Worm (Caenorhabditis elegans) whole organism, L3 larva: Measurements from ENCODE around the gene soc-2.

Source experiments
- ZK546.5 ChIP-seq: sonication (generic microtip); optimal IDR thresholded peaks from 2 replicates; lab custom pipeline; 2017; ENCODE audit warnings: missing biosample characterization, missing genetic modification characterization
- ama-1 ChIP-seq: fragments of 150-350 bp; optimal IDR thresholded peaks from 2 replicates; lab custom pipeline; 2018
- elt-1 ChIP-seq: fragments of 150-350 bp; optimal IDR thresholded peaks from 2 replicates; lab custom pipeline; 2014; ENCODE audit warnings: missing biosample characterization, missing genetic modification characterization
- elt-3 ChIP-seq, 3 experiments: fragments of 150-350 bp in 1 of 3; sonication (generic microtip) in 2 of 3; optimal IDR thresholded peaks; 2 replicates in 2 of 3; 4 replicates in 1 of 3; lab custom pipeline; 2014 to 2017; ENCODE audit warnings: missing biosample characterization in 3 of 3, missing genetic modification characterization in 3 of 3
- fkh-10 ChIP-seq: sonication (generic microtip); optimal IDR thresholded peaks from 2 replicates; lab custom pipeline; 2017; ENCODE audit warnings: missing biosample characterization, missing genetic modification reagents, missing genetic modification characterization
- nhr-28 ChIP-seq: fragments of 150-350 bp; optimal IDR thresholded peaks from 2 replicates; lab custom pipeline; 2014; ENCODE audit warnings: missing biosample characterization, missing genetic modification characterization
- pha-4 ChIP-seq: fragments of 150-350 bp; optimal IDR thresholded peaks from 2 replicates; lab custom pipeline; 2014; ENCODE audit warnings: missing biosample characterization, missing genetic modification reagents, missing genetic modification characterization
- ztf-11 ChIP-seq: fragments of 150-350 bp; optimal IDR thresholded peaks from 2 replicates; lab custom pipeline; 2014; ENCODE audit warnings: missing biosample characterization, missing genetic modification characterization

DNA sequence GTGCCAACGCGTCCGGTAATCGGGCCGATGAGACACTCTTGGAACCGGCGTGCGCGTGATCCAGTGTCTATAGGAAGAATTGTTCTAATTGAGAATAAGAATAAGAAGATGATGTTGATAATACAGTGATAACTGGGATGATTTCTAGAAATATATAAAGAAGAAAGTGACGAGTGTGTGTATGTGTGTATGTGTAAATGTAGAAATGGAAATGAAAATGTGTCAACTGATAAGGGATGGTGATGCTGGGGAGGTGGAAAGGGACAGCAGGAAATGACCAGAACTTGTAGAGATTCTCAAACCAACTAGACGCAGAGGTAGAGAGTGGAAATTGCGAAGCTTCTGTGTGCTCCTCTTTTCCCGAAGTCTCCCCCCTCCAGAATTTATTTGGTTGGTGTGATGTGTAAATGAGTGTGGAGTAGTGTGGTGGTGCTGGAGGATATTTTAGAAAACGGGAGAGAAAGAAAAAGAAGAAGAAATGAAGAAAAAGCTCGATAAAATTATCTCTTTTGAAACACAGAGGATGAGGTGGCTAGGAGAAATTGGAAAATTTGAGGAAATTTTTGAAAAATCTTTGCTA, 18.4 kb downstream of the soc-2 start:
- TF ChIP-seq ama-1 (lab: Kevin White, UChicago) = no peak
- no peak for TF ChIP-seq ztf-11
- no peak for TF ChIP-seq elt-1 (tag; lab: Kevin White, UChicago)
- peak in 1 of 3 experiments; percentile 11 for TF ChIP-seq elt-3 (tag; optimal IDR thresholded peaks at IDR 0.05; lab: Kevin White, UChicago)
- TF ChIP-seq ZK546.5 (tag; lab: Kevin White, UChicago) = no peak
- no peak for TF ChIP-seq pha-4
- TF ChIP-seq fkh-10 (GFP tag; lab: Kevin White, UChicago) = no peak
- no peak for TF ChIP-seq nhr-28 (tag; lab: Kevin White, UChicago)
